Worm (Caenorhabditis elegans) whole organism, L4 larva: ENCODE measurements around the gene C37C3.2.

ENCODE experiments used
- F44E2.7 ChIP-seq: fragments of 200-800 bp; sonication (Bioruptor generic); IDR thresholded peaks from 2 replicates; pipeline ENCODE4 v2.1.2; 2022; ENCODE audit warnings: missing genetic modification characterization, missing compliant biosample characterization
- ces-1 ChIP-seq: fragments of 150-350 bp; sonication (generic microtip); optimal IDR thresholded peaks from 4 replicates; lab custom pipeline; 2014; ENCODE audit warnings: missing biosample characterization, missing genetic modification reagents, missing genetic modification characterization
- daf-8 ChIP-seq: fragments of 200-800 bp; sonication (Bioruptor generic); IDR thresholded peaks from 2 replicates; pipeline ENCODE4 v1.3.6; 2022; ENCODE audit warnings: missing genetic modification characterization, missing compliant biosample characterization
- lin-13 ChIP-seq: fragments of 150-350 bp; optimal IDR thresholded peaks from 2 replicates; lab custom pipeline; 2014; ENCODE audit warnings: missing biosample characterization, missing genetic modification reagents, missing genetic modification characterization
- nhr-11 ChIP-seq: fragments of 150-350 bp; optimal IDR thresholded peaks from 2 replicates; lab custom pipeline; 2014; ENCODE audit warnings: missing biosample characterization, missing genetic modification characterization
- rbr-2 ChIP-seq: sonication (generic microtip); optimal IDR thresholded peaks from 2 replicates; lab custom pipeline; 2016; ENCODE audit warnings: missing genotype, missing genetic modification characterization, missing compliant biosample characterization
- snpc-4 ChIP-seq: fragments of 150-350 bp; optimal IDR thresholded peaks from 2 replicates; lab custom pipeline; 2014; ENCODE audit warnings: missing biosample characterization, missing genetic modification characterization
- zag-1 ChIP-seq: fragments of 150-350 bp; optimal IDR thresholded peaks from 2 replicates; lab custom pipeline; 2014; ENCODE audit warnings: missing biosample characterization, missing genetic modification characterization

ce11 chrV:7810591-7810990 lies 45.2 kb upstream of the C37C3.2 start:
- TF ChIP-seq ces-1 (GFP tag; lab: Kevin White, UChicago) (no peak), rbr-2 (tag; lab: Kevin White, UChicago) (no peak), snpc-4 (tag; lab: Kevin White, UChicago) (no peak), nhr-11 (tag; lab: Kevin White, UChicago) (no peak), daf-8 (GFP tag; lab: Robert Waterston, UW) (no peak), lin-13 (GFP tag; lab: Kevin White, UChicago) (no peak), F44E2.7 (GFP tag; lab: Robert Waterston, UW) (no peak), zag-1 (no peak)
